Fruit fly (Drosophila melanogaster): ENCODE measurements around the gene CG42716.

- TF ChIP-seq CG13204 (GFP tag; optimal IDR thresholded peaks at IDR 0.05): peak; percentile 66
- peak; percentile 56 for TF ChIP-seq CG15710 (tag; optimal IDR thresholded peaks at IDR 0.05)
- TF ChIP-seq CG32121 (GFP tag; IDR thresholded peaks at IDR 0.05): no peak
- TF ChIP-seq EcR (GFP tag; optimal IDR thresholded peaks at IDR 0.05): no peak
- TF ChIP-seq fd96Ca (GFP tag; IDR thresholded peaks at IDR 0.05): peak; percentile 16; the same call in 1 of the 3 replicates
- no peak for TF ChIP-seq rn (GFP tag; IDR thresholded peaks at IDR 0.05)
- peak; percentile 58 for TF ChIP-seq CG14655 (GFP tag; optimal IDR thresholded peaks at IDR 0.05)
- TF ChIP-seq CG8301 (tag; optimal IDR thresholded peaks at IDR 0.05): peak; percentile 50
Observed at dm6 chr3L:16024276-16025019, 9.1 kb upstream of the CG42716 start.
